Worm (Caenorhabditis elegans) whole organism, midembryonic: Measurements from ENCODE around the gene cutl-15.

ENCODE experiments used
- T22C8.4 ChIP-seq: fragments of 200-800 bp; sonication (Bioruptor generic); IDR thresholded peaks from 2 replicates; pipeline ENCODE4 v1.3.6; 2022; ENCODE audit warnings: missing genetic modification characterization, missing compliant biosample characterization
- flt-1 ChIP-seq: fragments of 200-800 bp; sonication (Bioruptor generic); IDR thresholded peaks from 2 replicates; pipeline ENCODE4 v1.3.6; 2022; ENCODE audit warnings: missing genetic modification characterization, missing compliant biosample characterization
- klf-2 ChIP-seq: fragments of 200-800 bp; sonication (Bioruptor generic); conservative IDR thresholded peaks from 2 replicates; pipeline ENCODE4 v1.3.6; 2022; ENCODE audit warnings: missing genetic modification reagents, missing genetic modification characterization, missing compliant biosample characterization
- med-1 ChIP-seq: sonication (generic microtip); optimal IDR thresholded peaks from 2 replicates; lab custom pipeline; 2017; ENCODE audit warnings: missing genetic modification characterization, mild to moderate bottlenecking, missing compliant biosample characterization, antibody characterized with exemption, missing genetic modification reagents; ENCODE audit not compliant: insufficient read depth
- ref-1 ChIP-seq: fragments of 200-800 bp; sonication (Bioruptor generic); conservative IDR thresholded peaks from 2 replicates; pipeline ENCODE4 v1.3.6; 2022; ENCODE audit warnings: missing genetic modification reagents, missing genetic modification characterization, missing compliant biosample characterization
- tab-1 ChIP-seq: fragments of 200-800 bp; sonication (Bioruptor generic); IDR thresholded peaks from 2 replicates; pipeline ENCODE4 v1.3.6; 2022; ENCODE audit warnings: missing genetic modification characterization, missing compliant biosample characterization
- ztf-29 ChIP-seq: fragments of 200-800 bp; sonication (Bioruptor generic); IDR thresholded peaks from 2 replicates; pipeline ENCODE4 v1.3.6; 2022; ENCODE audit warnings: missing genetic modification reagents, missing genetic modification characterization, missing compliant biosample characterization

DNA sequence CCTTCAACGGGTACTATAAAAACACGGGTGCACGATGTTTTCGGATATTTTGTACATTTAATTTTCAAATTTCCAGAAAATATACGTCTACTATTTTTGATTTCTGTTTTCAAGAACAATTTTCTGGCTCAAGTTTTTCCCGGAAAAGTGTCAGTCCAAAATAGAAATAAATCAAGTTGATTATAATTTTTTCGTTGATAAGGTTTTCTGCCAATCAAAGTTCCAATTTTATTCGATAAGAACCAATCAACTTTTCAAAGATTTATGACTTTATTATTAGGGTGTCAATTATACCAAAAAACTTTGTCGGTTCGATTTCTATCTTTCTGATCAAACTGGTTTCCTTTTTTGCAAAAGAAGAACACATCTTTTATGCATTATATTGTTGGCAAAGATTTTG, 32.8 kb downstream of the cutl-15 start:
- no peak for TF ChIP-seq med-1
- TF ChIP-seq klf-2, result no peak
- TF ChIP-seq tab-1 (GFP tag; lab: Robert Waterston, UW), result no peak
- TF ChIP-seq ref-1 (GFP tag; lab: Robert Waterston, UW), result no peak
- TF ChIP-seq flt-1 (GFP tag; lab: Robert Waterston, UW), result no peak
- no peak for TF ChIP-seq T22C8.4 (GFP tag; lab: Robert Waterston, UW)
- no peak for TF ChIP-seq ztf-29 (GFP tag; lab: Robert Waterston, UW)
